Worm (Caenorhabditis elegans): ENCODE results near the gene dif-1.
A peak's percentile ranks its signal among the peaks of the same experiment; 100 is the strongest.

dif-1 gene

DNA sequence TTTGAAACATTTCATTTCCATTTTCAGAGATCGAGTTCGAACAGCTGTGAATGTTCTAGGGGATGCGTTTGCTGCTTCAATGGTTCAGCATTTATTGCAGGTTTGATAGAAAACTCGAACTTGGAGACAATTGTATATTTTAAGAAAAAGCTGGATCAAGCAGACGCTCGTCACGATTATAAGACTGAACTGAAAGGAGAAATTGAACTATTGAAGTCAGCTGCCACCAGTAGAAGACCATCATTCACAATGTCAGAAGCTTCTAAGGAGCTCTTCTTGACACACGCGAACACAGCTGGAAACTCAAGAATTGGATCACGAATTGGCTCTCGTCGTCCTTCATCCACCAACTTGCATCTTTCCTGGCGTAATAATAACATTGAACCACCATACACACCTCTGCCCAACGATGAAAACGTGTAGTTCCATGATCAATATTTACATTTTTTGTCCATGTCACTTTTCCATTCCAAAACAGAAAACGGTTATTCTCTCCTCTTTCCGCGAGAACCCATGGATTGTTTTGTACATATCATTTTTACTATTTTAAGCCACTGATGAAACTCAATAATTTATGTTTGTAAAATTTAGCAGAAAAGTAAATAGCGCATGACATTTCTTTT is 46.8 kb downstream of the dif-1 start (continued):
- TF ChIP-seq nfya-1 (tag; optimal IDR thresholded peaks at IDR 0.05; ENCODE audit: borderline replicate concordance, insufficient read depth) (no peak), let-526 (GFP tag; IDR thresholded peaks at IDR 0.05) (peak; percentile 19; the same call in 1 of the 2 replicates), Y53G8AR.9 (GFP tag; conservative IDR thresholded peaks at IDR 0.05) (peak; percentile 88), F52B5.7 (tag; optimal IDR thresholded peaks at IDR 0.05) (peak; percentile 22), madf-10 (tag; optimal IDR thresholded peaks at IDR 0.05) (peak; percentile 52), F23B12.7 (tag; optimal IDR thresholded peaks at IDR 0.05; ENCODE audit: insufficient read depth) (no peak), ztf-3 (GFP tag; optimal IDR thresholded peaks at IDR 0.05) (no peak), cebp-1 (GFP tag; IDR thresholded peaks at IDR 0.05) (no peak), cebp-1 (tag; optimal IDR thresholded peaks at IDR 0.05) (peak; percentile 65), ceh-40 (GFP tag; IDR thresholded peaks at IDR 0.05) (no peak), nhr-90 (tag; optimal IDR thresholded peaks at IDR 0.05) (peak; percentile 38), ceh-27 (GFP tag; optimal IDR thresholded peaks at IDR 0.05) (no peak), fkh-3 (tag; optimal IDR thresholded peaks at IDR 0.05) (no peak), D2030.7 (GFP tag; IDR thresholded peaks at IDR 0.05) (peak; percentile 34; the same call in 1 of the 2 replicates), somi-1 (GFP tag; optimal IDR thresholded peaks at IDR 0.05) (no peak), T26A5.8 (tag; optimal IDR thresholded peaks at IDR 0.05) (peak; percentile 68), snpc-4 (GFP tag; optimal IDR thresholded peaks at IDR 0.05) (no peak), snpc-4 (tag; optimal IDR thresholded peaks at IDR 0.05) (peak in 2 of 4 experiments; percentile 35 to 47), unc-130 (GFP tag; optimal IDR thresholded peaks at IDR 0.05) (peak; percentile 20), ztf-28 (GFP tag; IDR thresholded peaks at IDR 0.05) (no peak), lsy-27 (tag; optimal IDR thresholded peaks at IDR 0.05; ENCODE audit: borderline replicate concordance, insufficient read depth) (no peak), F49E8.2 (tag; optimal IDR thresholded peaks at IDR 0.05; ENCODE audit: insufficient read depth) (peak; percentile 59), sptf-2 (GFP tag; optimal IDR thresholded peaks at IDR 0.05) (no peak), hmg-1.2 (GFP tag; IDR thresholded peaks at IDR 0.05) (peak; percentile 50), ztf-26 (tag; optimal IDR thresholded peaks at IDR 0.05) (peak; percentile 10), B0336.3 (GFP tag; IDR thresholded peaks at IDR 0.05) (peak; percentile 86), F55B11.4 (tag; optimal IDR thresholded peaks at IDR 0.05; ENCODE audit: borderline replicate concordance, insufficient read depth) (no peak), mcd-1 (GFP tag; IDR thresholded peaks at IDR 0.05) (no peak; the same call in none of the 2 replicates), tlf-1 (GFP tag; optimal IDR thresholded peaks at IDR 0.05) (peak; percentile 77), snpc-3.4 (tag; optimal IDR thresholded peaks at IDR 0.05) (peak; percentile 64), athp-1 (tag; optimal IDR thresholded peaks at IDR 0.05) (peak; percentile 52), egl-18 (GFP tag; IDR thresholded peaks at IDR 0.05) (no peak), attf-6 (GFP tag; IDR thresholded peaks at IDR 0.05) (peak; percentile 50), madf-3 (GFP tag; IDR thresholded peaks at IDR 0.05) (peak; percentile 81; the same call in 1 of the 2 replicates), ztf-25 (GFP tag; IDR thresholded peaks at IDR 0.05) (no peak), mes-4 (tag; optimal IDR thresholded peaks at IDR 0.05) (peak; percentile 15), T07F8.4 (tag; optimal IDR thresholded peaks at IDR 0.05) (no peak), ZK185.1 (tag; optimal IDR thresholded peaks at IDR 0.05; ENCODE audit: poor library complexity, severe bottlenecking) (peak; percentile 67), pbrm-1 (GFP tag; IDR thresholded peaks at IDR 0.05) (peak; percentile 61; the same call in 1 of the 2 replicates), aptf-2 (GFP tag; conservative IDR thresholded peaks at IDR 0.05) (no peak), him-1 (tag; optimal IDR thresholded peaks at IDR 0.05) (peak; percentile 3), snpc-1.1 (tag; optimal IDR thresholded peaks at IDR 0.05; ENCODE audit: insufficient read depth) (no peak), attf-5 (GFP tag; optimal IDR thresholded peaks at IDR 0.05) (peak; percentile 1), ceh-58 (GFP tag; IDR thresholded peaks at IDR 0.05) (no peak)
